Worm (Caenorhabditis elegans) whole organism, young adult: ENCODE results near the gene Y39A1C.1.
A peak's percentile ranks its signal among the peaks of the same experiment; 100 is the strongest.

Experiments used
- B0261.1 ChIP-seq: sonication (generic microtip); optimal IDR thresholded peaks from 2 replicates; lab custom pipeline; 2016; ENCODE audit warnings: mild to moderate bottlenecking, missing genetic modification characterization, moderate library complexity, missing compliant biosample characterization
- C17E4.6 ChIP-seq: fragments of 200-800 bp; sonication (Bioruptor generic); IDR thresholded peaks from 2 replicates; pipeline ENCODE4 v1.3.6; 2022; ENCODE audit warnings: missing genetic modification reagents, missing genetic modification characterization, missing compliant biosample characterization
- F23B12.7 ChIP-seq: sonication (generic microtip); optimal IDR thresholded peaks from 2 replicates; lab custom pipeline; 2017; ENCODE audit warnings: missing genetic modification characterization, mild to moderate bottlenecking, missing compliant biosample characterization, antibody characterized with exemption, moderate library complexity; ENCODE audit not compliant: insufficient read depth
- K11D2.4 ChIP-seq: fragments of 200-800 bp; sonication (Bioruptor generic); IDR thresholded peaks from 2 replicates; pipeline ENCODE4 v1.3.6; 2022; ENCODE audit warnings: missing genetic modification reagents, missing genetic modification characterization, missing compliant biosample characterization
- Y53G8AR.9 ChIP-seq: fragments of 200-800 bp; sonication (Bioruptor generic); conservative IDR thresholded peaks from 2 replicates; pipeline ENCODE4 v1.3.6; 2022; ENCODE audit warnings: missing genetic modification reagents, missing genetic modification characterization, missing compliant biosample characterization
- Y67H2A.10 ChIP-seq: fragments of 200-800 bp; sonication (Bioruptor generic); conservative IDR thresholded peaks from 2 replicates; pipeline ENCODE4 v1.3.6; 2022; ENCODE audit warnings: missing genetic modification reagents, missing genetic modification characterization, missing compliant biosample characterization
- Y79H2A.3 ChIP-seq: fragments of 200-800 bp; sonication (Bioruptor generic); conservative IDR thresholded peaks from 2 replicates; pipeline ENCODE4 v1.3.6; 2022; ENCODE audit warnings: missing genetic modification reagents, missing genetic modification characterization, missing compliant biosample characterization
- akir-1 ChIP-seq: fragments of 200-800 bp; sonication (Bioruptor generic); optimal IDR thresholded peaks from 2 replicates; lab custom pipeline; 2018; ENCODE audit warnings: mild to moderate bottlenecking, missing genetic modification characterization, moderate library complexity, missing compliant biosample characterization
- atf-7 ChIP-seq: sonication (generic microtip); optimal IDR thresholded peaks from 2 replicates; lab custom pipeline; 2017; ENCODE audit warnings: mild to moderate bottlenecking, missing genetic modification characterization, missing compliant biosample characterization
- attf-3 ChIP-seq: fragments of 200-800 bp; sonication (Bioruptor generic); conservative IDR thresholded peaks from 2 replicates; pipeline ENCODE4 v1.3.6; 2022; ENCODE audit warnings: missing genetic modification reagents, missing genetic modification characterization, missing compliant biosample characterization
- ceh-100 ChIP-seq: fragments of 200-800 bp; sonication (Bioruptor generic); IDR thresholded peaks from 2 replicates; pipeline ENCODE4 v1.3.6; 2022; ENCODE audit warnings: missing genetic modification reagents, missing genetic modification characterization, missing compliant biosample characterization
- ceh-79 ChIP-seq: sonication (generic microtip); optimal IDR thresholded peaks from 2 replicates; lab custom pipeline; 2017; ENCODE audit warnings: mild to moderate bottlenecking, missing genetic modification characterization, missing compliant biosample characterization
- ceh-91 ChIP-seq: fragments of 200-800 bp; sonication (Bioruptor generic); IDR thresholded peaks from 2 replicates; pipeline ENCODE4 v1.3.6; 2022; ENCODE audit warnings: missing genetic modification reagents, missing genetic modification characterization, missing compliant biosample characterization
- dpl-1 ChIP-seq: fragments of 150-350 bp; optimal IDR thresholded peaks from 2 replicates; lab custom pipeline; 2014; ENCODE audit warnings: missing biosample characterization, missing genetic modification reagents, missing genetic modification characterization
- egl-44 ChIP-seq: fragments of 200-800 bp; sonication (Bioruptor generic); IDR thresholded peaks from 2 replicates; pipeline ENCODE4 v1.3.6; 2022; ENCODE audit warnings: missing genetic modification reagents, missing genetic modification characterization, missing compliant biosample characterization
- egrh-3 ChIP-seq: fragments of 200-800 bp; sonication (Bioruptor generic); IDR thresholded peaks from 2 replicates; pipeline ENCODE4 v1.3.6; 2022; ENCODE audit warnings: missing genetic modification reagents, missing genetic modification characterization, missing compliant biosample characterization
- gei-17 ChIP-seq: fragments of 200-800 bp; sonication (Bioruptor generic); optimal IDR thresholded peaks from 2 replicates; lab custom pipeline; 2018; ENCODE audit warnings: mild to moderate bottlenecking, missing genetic modification characterization, missing compliant biosample characterization
- him-1 ChIP-seq: sonication (generic microtip); optimal IDR thresholded peaks from 2 replicates; lab custom pipeline; 2016; ENCODE audit warnings: missing genotype, missing genetic modification reagents, missing genetic modification characterization, missing compliant biosample characterization
- hlh-12 ChIP-seq: sonication (generic microtip); optimal IDR thresholded peaks from 2 replicates; lab custom pipeline; 2016; ENCODE audit warnings: missing genetic modification characterization, missing compliant biosample characterization
- hrde-1 ChIP-seq: sonication (generic microtip); optimal IDR thresholded peaks from 2 replicates; lab custom pipeline; 2016; ENCODE audit warnings: missing genetic modification characterization, mild to moderate bottlenecking, missing compliant biosample characterization, moderate library complexity, missing genotype, missing genetic modification reagents, borderline replicate concordance
- let-526 ChIP-seq: fragments of 200-800 bp; sonication (Bioruptor generic); IDR thresholded peaks from 2 replicates; pipeline ENCODE4 v1.3.6; 2022; ENCODE audit warnings: missing genetic modification reagents, missing genetic modification characterization, missing compliant biosample characterization
- lin-35 ChIP-seq, 3 experiments: fragments of 150-350 bp in 2 of 3; sonication (generic microtip) in 1 of 3; optimal IDR thresholded peaks; 2 replicates each; lab custom pipeline; 2014 to 2018; ENCODE audit warnings: missing biosample characterization in 3 of 3, missing genetic modification characterization in 3 of 3, missing genetic modification reagents in 3 of 3
- lin-54 ChIP-seq: fragments of 200-800 bp; sonication (Bioruptor generic); optimal IDR thresholded peaks from 2 replicates; lab custom pipeline; 2018; ENCODE audit warnings: mild to moderate bottlenecking, missing genetic modification characterization, missing compliant biosample characterization
- lir-1 ChIP-seq: fragments of 200-800 bp; sonication (Bioruptor generic); conservative IDR thresholded peaks from 2 replicates; pipeline ENCODE4 v1.3.6; 2022; ENCODE audit warnings: missing genetic modification reagents, missing genetic modification characterization, missing compliant biosample characterization
- madf-10 ChIP-seq: sonication (generic microtip); optimal IDR thresholded peaks from 2 replicates; lab custom pipeline; 2016; ENCODE audit warnings: mild to moderate bottlenecking, missing genetic modification characterization, missing compliant biosample characterization
- madf-6 ChIP-seq: fragments of 200-800 bp; sonication (Bioruptor generic); IDR thresholded peaks from 2 replicates; pipeline ENCODE4 v1.3.6; 2022; ENCODE audit warnings: missing genetic modification reagents, missing genetic modification characterization, missing compliant biosample characterization
- mcd-1 ChIP-seq: fragments of 200-800 bp; sonication (Bioruptor generic); IDR thresholded peaks from 2 replicates; pipeline ENCODE4 v1.3.6; 2022; ENCODE audit warnings: missing genetic modification reagents, missing genetic modification characterization, missing compliant biosample characterization
- mel-28 ChIP-seq: sonication (generic microtip); optimal IDR thresholded peaks from 2 replicates; lab custom pipeline; 2016; ENCODE audit warnings: borderline replicate concordance, mild to moderate bottlenecking, missing genetic modification characterization, missing compliant biosample characterization
- nhr-80 ChIP-seq: sonication (generic microtip); optimal IDR thresholded peaks from 2 replicates; lab custom pipeline; 2016; ENCODE audit warnings: missing genetic modification characterization, missing compliant biosample characterization
- pha-4 ChIP-seq: fragments of 150-350 bp; sonication (generic microtip); optimal IDR thresholded peaks from 2 replicates; lab custom pipeline; 2014; ENCODE audit warnings: missing biosample characterization, missing genetic modification reagents, missing genetic modification characterization
- rcor-1 ChIP-seq: fragments of 200-800 bp; sonication (Bioruptor generic); IDR thresholded peaks from 2 replicates; pipeline ENCODE4 v1.3.6; 2022; ENCODE audit warnings: missing genetic modification reagents, missing genetic modification characterization, missing compliant biosample characterization
- rec-8 ChIP-seq, 2 experiments: sonication (generic microtip); optimal IDR thresholded peaks; 2 replicates each; lab custom pipeline; 2016; ENCODE audit warnings: mild to moderate bottlenecking in 2 of 2, missing genetic modification characterization in 2 of 2, missing genetic modification reagents in 2 of 2, missing genotype in 2 of 2, missing biosample characterization in 1 of 2, missing compliant biosample characterization in 1 of 2, moderate library complexity in 1 of 2
- sdz-38 ChIP-seq: sonication (generic microtip); optimal IDR thresholded peaks from 2 replicates; lab custom pipeline; 2016; ENCODE audit warnings: missing genotype, missing genetic modification characterization, missing compliant biosample characterization
- snpc-1.1 ChIP-seq: sonication (generic microtip); optimal IDR thresholded peaks from 2 replicates; lab custom pipeline; 2017; ENCODE audit warnings: missing genetic modification characterization, mild to moderate bottlenecking, missing compliant biosample characterization, antibody characterized with exemption, moderate library complexity, missing genotype, missing genetic modification reagents; ENCODE audit not compliant: insufficient read depth
- snpc-1.3 ChIP-seq: sonication (generic microtip); optimal IDR thresholded peaks from 2 replicates; lab custom pipeline; 2017; ENCODE audit warnings: missing genetic modification characterization, mild to moderate bottlenecking, missing compliant biosample characterization, antibody characterized with exemption, moderate library complexity, missing genotype, missing genetic modification reagents; ENCODE audit not compliant: insufficient read depth
- snpc-3.4 ChIP-seq: sonication (generic microtip); optimal IDR thresholded peaks from 2 replicates; lab custom pipeline; 2017; ENCODE audit warnings: missing genetic modification characterization, mild to moderate bottlenecking, missing compliant biosample characterization, antibody characterized with exemption, moderate library complexity, missing genotype, missing genetic modification reagents
- snpc-4 ChIP-seq, 5 experiments: fragments of 150-350 bp in 1 of 5; sonication (generic microtip) in 4 of 5; optimal IDR thresholded peaks; 2 replicates each; lab custom pipeline; 2014 to 2018; ENCODE audit warnings: missing genetic modification characterization in 5 of 5, missing biosample characterization in 3 of 5, antibody characterized with exemption in 2 of 5, mild to moderate bottlenecking in 2 of 5, missing compliant biosample characterization in 2 of 5, missing genotype in 2 of 5, moderate library complexity in 2 of 5, missing genetic modification reagents in 1 of 5
- tbp1 ChIP-seq: fragments of 200-800 bp; sonication (Bioruptor generic); optimal IDR thresholded peaks from 2 replicates; lab custom pipeline; 2018; ENCODE audit warnings: mild to moderate bottlenecking, missing genetic modification characterization, missing compliant biosample characterization
- tlf-1 ChIP-seq: fragments of 200-800 bp; sonication (Bioruptor generic); optimal IDR thresholded peaks from 2 replicates; lab custom pipeline; 2018; ENCODE audit warnings: mild to moderate bottlenecking, missing genetic modification characterization, missing compliant biosample characterization
- unc-130 ChIP-seq: sonication (generic microtip); optimal IDR thresholded peaks from 2 replicates; lab custom pipeline; 2016; ENCODE audit warnings: missing genetic modification reagents, missing genetic modification characterization, missing compliant biosample characterization
- zim-3 ChIP-seq: sonication (generic microtip); optimal IDR thresholded peaks from 2 replicates; lab custom pipeline; 2017; ENCODE audit warnings: mild to moderate bottlenecking, missing genetic modification characterization, moderate library complexity, missing compliant biosample characterization
- ztf-22 ChIP-seq: fragments of 200-800 bp; sonication (Bioruptor generic); optimal IDR thresholded peaks from 2 replicates; lab custom pipeline; 2018; ENCODE audit warnings: mild to moderate bottlenecking, missing genetic modification characterization, moderate library complexity, missing compliant biosample characterization
- ztf-25 ChIP-seq: fragments of 200-800 bp; sonication (Bioruptor generic); IDR thresholded peaks from 2 replicates; pipeline ENCODE4 v1.3.6; 2022; ENCODE audit warnings: missing genetic modification reagents, missing genetic modification characterization, missing compliant biosample characterization
- ztf-26 ChIP-seq: sonication (generic microtip); optimal IDR thresholded peaks from 2 replicates; lab custom pipeline; 2017; ENCODE audit warnings: missing genetic modification characterization, missing compliant biosample characterization
- ztf-3 ChIP-seq: fragments of 200-800 bp; sonication (Bioruptor generic); optimal IDR thresholded peaks from 2 replicates; lab custom pipeline; 2018; ENCODE audit warnings: mild to moderate bottlenecking, missing genetic modification characterization, missing compliant biosample characterization

Y39A1C.1 gene

DNA sequence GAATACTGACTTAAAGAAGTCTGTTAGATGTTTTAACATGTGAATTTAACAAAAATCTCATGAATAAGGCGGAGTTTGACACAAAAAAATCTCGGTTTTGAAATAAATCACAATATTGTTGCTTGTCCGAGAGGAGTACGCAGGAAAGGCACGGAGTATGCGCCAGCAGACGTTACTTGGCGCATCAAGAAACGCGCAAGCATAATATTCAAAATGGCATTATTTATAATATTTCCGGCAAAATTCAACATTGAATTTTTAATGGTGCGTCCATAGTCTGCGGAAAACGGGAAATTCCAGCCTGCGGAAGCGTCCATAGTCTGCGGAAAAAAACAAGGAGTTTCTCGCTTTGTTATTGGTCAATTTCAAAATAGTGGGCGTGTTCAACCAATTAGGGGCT lies 10.4 kb upstream of the Y39A1C.1 start, which contains the start of gene pde-12 (continued):
- TF ChIP-seq lin-35 (GFP tag; optimal IDR thresholded peaks at IDR 0.05; lab: Kevin White, UChicago) (peak in 1 of 3 experiments; percentile 88), lin-54 (GFP tag; lab: Kevin White, UChicago) (peak; percentile 85), tlf-1 (peak; percentile 63), snpc-4 (GFP tag; optimal IDR thresholded peaks at IDR 0.05; lab: Kevin White, UChicago) (no peak), snpc-4 (tag; optimal IDR thresholded peaks at IDR 0.05; lab: Kevin White, UChicago) (peak in 3 of 4 experiments; percentile 44 to 55 (median 55))

DNA sequence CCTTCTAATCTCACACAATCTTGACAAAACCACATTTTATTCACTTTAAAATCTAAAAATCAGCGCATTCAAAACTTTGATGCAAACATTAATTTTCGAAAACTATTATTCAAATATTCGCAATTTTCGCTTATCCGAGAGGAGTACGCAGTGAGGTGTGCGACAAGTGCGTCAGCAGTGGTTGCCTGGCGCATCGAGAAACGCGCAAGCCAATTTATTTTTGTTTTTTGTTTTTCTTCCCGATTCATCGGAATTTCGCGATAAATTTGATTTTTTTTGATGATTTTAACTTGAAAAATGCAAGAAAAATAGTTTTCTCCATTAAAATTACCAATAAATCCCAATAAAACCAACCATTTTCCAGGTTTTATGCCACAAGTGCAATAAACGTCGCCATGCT lies 6.4 kb upstream of the Y39A1C.1 start, which contains the start of the genes fbxb-85 and hex-3:
TSS of gene fbxb-85 (minus strand) at position 106 of the 400 bp plus-strand sequence.
TSS of gene hex-3 (plus strand) at position 365 of the 400 bp plus-strand sequence.
- TF ChIP-seq let-526 (GFP tag; lab: Robert Waterston, UW): no peak
- peak; percentile 87 for TF ChIP-seq snpc-1.3 (tag; lab: Kevin White, UChicago)
- TF ChIP-seq C17E4.6 (GFP tag; lab: Robert Waterston, UW): peak; percentile 83
- TF ChIP-seq hlh-12 (tag; lab: Kevin White, UChicago): no peak
- TF ChIP-seq ztf-25 (GFP tag; lab: Robert Waterston, UW): no peak
- peak; percentile 87 for TF ChIP-seq pha-4 (tag; lab: Kevin White, UChicago)
- peak; percentile 80 for TF ChIP-seq ceh-91 (GFP tag; lab: Robert Waterston, UW)
- peak; percentile 82 for TF ChIP-seq snpc-3.4 (tag; lab: Kevin White, UChicago)
- peak; percentile 59 for TF ChIP-seq F23B12.7 (tag; lab: Kevin White, UChicago)
- TF ChIP-seq K11D2.4: peak; percentile 92
- TF ChIP-seq attf-3: no peak
- TF ChIP-seq unc-130: peak; percentile 77
- peak; percentile 19 for TF ChIP-seq ztf-22 (GFP tag; lab: Kevin White, UChicago)
- peak; percentile 25 for TF ChIP-seq akir-1 (GFP tag; lab: Kevin White, UChicago)
- peak; percentile 47 for TF ChIP-seq nhr-80 (tag; lab: Kevin White, UChicago)
- TF ChIP-seq madf-10: peak; percentile 65
- TF ChIP-seq egl-44: peak; percentile 63; the same call in 1 of the 2 replicates
- no peak; the same call in 1 of the 2 replicates for TF ChIP-seq Y79H2A.3 (GFP tag; lab: Robert Waterston, UW)
- TF ChIP-seq snpc-1.1 (tag; lab: Kevin White, UChicago): peak; percentile 71
- TF ChIP-seq ztf-3 (GFP tag; lab: Kevin White, UChicago): peak; percentile 29
- peak; percentile 86 for TF ChIP-seq atf-7 (tag; lab: Kevin White, UChicago)
- TF ChIP-seq hrde-1 (tag; lab: Kevin White, UChicago): peak; percentile 76
- no peak for TF ChIP-seq sdz-38 (tag; lab: Kevin White, UChicago)
- peak in 1 of 2 experiments; percentile 45 for TF ChIP-seq rec-8 (tag; optimal IDR thresholded peaks at IDR 0.05; lab: Kevin White, UChicago)
- TF ChIP-seq ceh-100 (GFP tag; lab: Robert Waterston, UW): peak; percentile 93
- no peak for TF ChIP-seq B0261.1 (tag; lab: Kevin White, UChicago)
- TF ChIP-seq zim-3 (tag; lab: Kevin White, UChicago): peak; percentile 41
- peak; percentile 88 for TF ChIP-seq madf-6
- peak; percentile 86 for TF ChIP-seq ztf-26 (tag; lab: Kevin White, UChicago)
- TF ChIP-seq tbp1: peak; percentile 71
- peak; percentile 75 for TF ChIP-seq gei-17 (GFP tag; lab: Kevin White, UChicago)
- peak; percentile 42 for TF ChIP-seq him-1 (tag; lab: Kevin White, UChicago)
- TF ChIP-seq egrh-3 (GFP tag; lab: Robert Waterston, UW): no peak
- no peak for TF ChIP-seq Y67H2A.10 (GFP tag; lab: Robert Waterston, UW)
- no peak for TF ChIP-seq ceh-79 (tag; lab: Kevin White, UChicago)
- peak; percentile 90 for TF ChIP-seq lir-1 (GFP tag; lab: Robert Waterston, UW)
- peak; percentile 60 for TF ChIP-seq dpl-1 (GFP tag; lab: Kevin White, UChicago)
- TF ChIP-seq rcor-1 (GFP tag; lab: Robert Waterston, UW): peak; percentile 93
- peak; percentile 96 for TF ChIP-seq Y53G8AR.9 (GFP tag; lab: Robert Waterston, UW)
- TF ChIP-seq mcd-1 (GFP tag; lab: Robert Waterston, UW): peak; percentile 95
- peak; percentile 64 for TF ChIP-seq mel-28
